Worm (Caenorhabditis elegans) whole organism, L1 larva: Measurements from ENCODE around the gene meg-2.

Source experiments
- C04F5.9 ChIP-seq: sonication (generic microtip); optimal IDR thresholded peaks from 2 replicates; lab custom pipeline; 2016; ENCODE audit warnings: missing genetic modification characterization, missing compliant biosample characterization
- aha-1 ChIP-seq: fragments of 150-350 bp; optimal IDR thresholded peaks from 2 replicates; lab custom pipeline; 2014; ENCODE audit warnings: missing biosample characterization, missing genetic modification characterization
- aly-2 ChIP-seq: fragments of 150-350 bp; optimal IDR thresholded peaks from 2 replicates; lab custom pipeline; 2014; ENCODE audit warnings: missing biosample characterization, missing genetic modification characterization
- blmp-1 ChIP-seq: fragments of 150-350 bp; optimal IDR thresholded peaks from 2 replicates; lab custom pipeline; 2014; ENCODE audit warnings: missing biosample characterization, missing genetic modification characterization
- ceh-8 ChIP-seq: fragments of 200-800 bp; sonication (Bioruptor generic); optimal IDR thresholded peaks from 2 replicates; lab custom pipeline; 2018; ENCODE audit warnings: mild to moderate bottlenecking, missing genetic modification characterization, moderate library complexity, missing compliant biosample characterization
- ceh-82 ChIP-seq, 3 experiments: fragments of 150-350 bp in 1 of 3; sonication (generic microtip) in 2 of 3; optimal IDR thresholded peaks; 2 replicates each; lab custom pipeline; 2014 to 2017; ENCODE audit warnings: missing biosample characterization in 3 of 3, missing genetic modification characterization in 3 of 3
- ceh-88 ChIP-seq: fragments of 200-800 bp; sonication (Bioruptor generic); IDR thresholded peaks from 2 replicates; pipeline ENCODE4 v1.3.6; 2022; ENCODE audit warnings: missing genetic modification characterization, missing compliant biosample characterization
- ceh-90 ChIP-seq: sonication (generic microtip); optimal IDR thresholded peaks from 2 replicates; lab custom pipeline; 2016; ENCODE audit warnings: missing genetic modification characterization, missing compliant biosample characterization
- dpl-1 ChIP-seq, 3 experiments: fragments of 150-350 bp in 2 of 3; sonication (generic microtip) in 1 of 3; optimal IDR thresholded peaks; 2 replicates each; lab custom pipeline; 2014 to 2017; ENCODE audit warnings: missing biosample characterization in 3 of 3, missing genetic modification characterization in 3 of 3, missing genetic modification reagents in 3 of 3
- efl-1 ChIP-seq, 4 experiments: fragments of 150-350 bp; optimal IDR thresholded peaks in 3 of 4; peaks in 1 of 4; 1 replicate in 1 of 4; 2 replicates in 3 of 4; lab custom pipeline; 2014; ENCODE audit warnings: missing biosample characterization in 2 of 4, missing genetic modification characterization in 2 of 4, missing genetic modification reagents in 2 of 4
- egl-27 ChIP-seq, 2 experiments: fragments of 150-350 bp in 1 of 2; sonication (generic microtip); optimal IDR thresholded peaks; 3 replicates each; lab custom pipeline; 2017 to 2018; ENCODE audit warnings: missing biosample characterization in 2 of 2, missing genetic modification characterization in 2 of 2, missing genetic modification reagents in 2 of 2
- elt-3 ChIP-seq, 6 experiments: fragments of 150-350 bp in 1 of 6; sonication (generic microtip); optimal IDR thresholded peaks; 2 replicates each; lab custom pipeline; 2017 to 2018; ENCODE audit warnings: missing biosample characterization in 6 of 6, missing genetic modification characterization in 6 of 6, inconsistent platforms in 1 of 6
- ets-5 ChIP-seq: fragments of 200-800 bp; sonication (Bioruptor generic); IDR thresholded peaks from 2 replicates; pipeline ENCODE4 v1.3.6; 2022; ENCODE audit warnings: missing genetic modification characterization, missing compliant biosample characterization
- fkh-10 ChIP-seq: sonication (generic microtip); optimal IDR thresholded peaks from 2 replicates; lab custom pipeline; 2017; ENCODE audit warnings: missing biosample characterization, missing genetic modification reagents, missing genetic modification characterization
- fkh-4 ChIP-seq: sonication (generic microtip); optimal IDR thresholded peaks from 2 replicates; lab custom pipeline; 2016; ENCODE audit warnings: missing compliant biosample characterization, missing genetic modification characterization, borderline replicate concordance
- fos-1 ChIP-seq: fragments of 150-350 bp; optimal IDR thresholded peaks from 2 replicates; lab custom pipeline; 2014; ENCODE audit warnings: missing biosample characterization, missing genetic modification characterization
- grh-1 ChIP-seq: fragments of 200-800 bp; sonication (Bioruptor generic); IDR thresholded peaks from 2 replicates; pipeline ENCODE4 v1.3.6; 2022; ENCODE audit warnings: missing genetic modification reagents, missing genetic modification characterization, missing compliant biosample characterization
- hlh-4 ChIP-seq: sonication (generic microtip); optimal IDR thresholded peaks from 2 replicates; lab custom pipeline; 2016; ENCODE audit warnings: mild to moderate bottlenecking, missing genetic modification characterization, missing compliant biosample characterization
- irx-1 ChIP-seq: sonication (generic microtip); optimal IDR thresholded peaks from 2 replicates; lab custom pipeline; 2016; ENCODE audit warnings: missing genetic modification characterization, missing compliant biosample characterization
- isw-1 ChIP-seq: fragments of 200-800 bp; sonication (Bioruptor generic); IDR thresholded peaks from 2 replicates; pipeline ENCODE4 v1.3.6; 2022; ENCODE audit warnings: missing genetic modification characterization, missing compliant biosample characterization
- jun-1 ChIP-seq: fragments of 150-350 bp; optimal IDR thresholded peaks from 2 replicates; lab custom pipeline; 2014; ENCODE audit warnings: missing biosample characterization, missing genetic modification reagents, missing genetic modification characterization
- lin-13 ChIP-seq: fragments of 150-350 bp; optimal IDR thresholded peaks from 2 replicates; lab custom pipeline; 2014; ENCODE audit warnings: missing biosample characterization, missing genetic modification reagents, missing genetic modification characterization
- lin-14 ChIP-seq: fragments of 200-800 bp; sonication (Bioruptor generic); optimal IDR thresholded peaks from 2 replicates; lab custom pipeline; 2018; ENCODE audit warnings: mild to moderate bottlenecking, missing genetic modification characterization, moderate library complexity, missing compliant biosample characterization
- lin-15B ChIP-seq: fragments of 150-350 bp; sonication (generic microtip); optimal IDR thresholded peaks from 3 replicates; lab custom pipeline; 2014; ENCODE audit warnings: missing biosample characterization, missing genetic modification characterization
- lin-35 ChIP-seq, 2 experiments: fragments of 150-350 bp; optimal IDR thresholded peaks; 2 replicates each; lab custom pipeline; 2014; ENCODE audit warnings: missing biosample characterization in 2 of 2, missing genetic modification characterization in 2 of 2, missing genetic modification reagents in 2 of 2
- lsy-2 ChIP-seq, 2 experiments: fragments of 150-350 bp; optimal IDR thresholded peaks; 2 replicates each; lab custom pipeline; 2014; ENCODE audit warnings: missing biosample characterization in 2 of 2, missing genetic modification characterization in 2 of 2
- mdl-1 ChIP-seq, 2 experiments: fragments of 150-350 bp; optimal IDR thresholded peaks; 2 replicates each; lab custom pipeline; 2014 to 2017; ENCODE audit warnings: missing biosample characterization in 2 of 2, missing genetic modification characterization in 2 of 2, inconsistent platforms in 1 of 2
- mep-1 ChIP-seq: fragments of 150-350 bp; optimal IDR thresholded peaks from 2 replicates; lab custom pipeline; 2014; ENCODE audit warnings: missing biosample characterization, missing genetic modification characterization
- nhr-11 ChIP-seq: fragments of 150-350 bp; optimal IDR thresholded peaks from 2 replicates; lab custom pipeline; 2014; ENCODE audit warnings: missing biosample characterization, missing genetic modification characterization
- nhr-12 ChIP-seq: sonication (generic microtip); optimal IDR thresholded peaks from 2 replicates; lab custom pipeline; 2017; ENCODE audit warnings: missing biosample characterization, missing genetic modification characterization
- nhr-19 ChIP-seq: fragments of 200-800 bp; sonication (Bioruptor generic); conservative IDR thresholded peaks from 2 replicates; pipeline ENCODE4 v1.3.6; 2022; ENCODE audit warnings: missing genetic modification characterization, missing compliant biosample characterization
- nhr-20 ChIP-seq: sonication (generic microtip); optimal IDR thresholded peaks from 2 replicates; lab custom pipeline; 2016; ENCODE audit warnings: mild to moderate bottlenecking, missing genetic modification characterization, missing compliant biosample characterization
- nhr-28 ChIP-seq: fragments of 150-350 bp; optimal IDR thresholded peaks from 2 replicates; lab custom pipeline; 2014; ENCODE audit warnings: missing biosample characterization, missing genetic modification characterization
- nhr-47 ChIP-seq: sonication (generic microtip); optimal IDR thresholded peaks from 2 replicates; lab custom pipeline; 2016; ENCODE audit warnings: mild to moderate bottlenecking, missing genetic modification characterization, moderate library complexity, missing compliant biosample characterization
- nhr-71 ChIP-seq: sonication (generic microtip); optimal IDR thresholded peaks from 2 replicates; lab custom pipeline; 2016; ENCODE audit warnings: mild to moderate bottlenecking, missing genetic modification characterization, moderate library complexity, missing compliant biosample characterization
- nhr-77 ChIP-seq: fragments of 150-350 bp; optimal IDR thresholded peaks from 2 replicates; lab custom pipeline; 2014; ENCODE audit warnings: missing biosample characterization, missing genetic modification characterization
- nhr-84 ChIP-seq: sonication (generic microtip); optimal IDR thresholded peaks from 2 replicates; lab custom pipeline; 2017; ENCODE audit warnings: missing biosample characterization, missing genetic modification characterization
- nhr-85 ChIP-seq: sonication (generic microtip); peaks from one replicate; lab custom pipeline; 2016; ENCODE audit warnings: missing genetic modification characterization, inconsistent platforms, missing compliant biosample characterization
- pax-3 ChIP-seq: fragments of 200-800 bp; sonication (Bioruptor generic); optimal IDR thresholded peaks from 2 replicates; lab custom pipeline; 2018; ENCODE audit warnings: mild to moderate bottlenecking, missing genetic modification characterization, moderate library complexity, missing compliant biosample characterization
- pqm-1 ChIP-seq: sonication (generic microtip); optimal IDR thresholded peaks from 3 replicates; lab custom pipeline; 2017; ENCODE audit warnings: missing biosample characterization, missing genetic modification characterization
- rnt-1 ChIP-seq: sonication (generic microtip); optimal IDR thresholded peaks from 2 replicates; lab custom pipeline; 2016; ENCODE audit warnings: mild to moderate bottlenecking, missing genetic modification characterization, moderate library complexity, missing compliant biosample characterization
- snpc-4 ChIP-seq: fragments of 150-350 bp; optimal IDR thresholded peaks from 2 replicates; lab custom pipeline; 2014; ENCODE audit warnings: missing biosample characterization, missing genetic modification characterization
- snu-23 ChIP-seq: sonication (generic microtip); optimal IDR thresholded peaks from 2 replicates; lab custom pipeline; 2016; ENCODE audit warnings: missing genetic modification characterization, missing compliant biosample characterization
- sup-37 ChIP-seq: fragments of 200-800 bp; sonication (Bioruptor generic); optimal IDR thresholded peaks from 2 replicates; lab custom pipeline; 2018; ENCODE audit warnings: mild to moderate bottlenecking, missing genetic modification characterization, missing compliant biosample characterization
- tlp-1 ChIP-seq: fragments of 150-350 bp; optimal IDR thresholded peaks from 2 replicates; lab custom pipeline; 2014; ENCODE audit warnings: missing biosample characterization, missing genetic modification characterization
- unc-62 ChIP-seq: fragments of 150-350 bp; optimal IDR thresholded peaks from 2 replicates; lab custom pipeline; 2014; ENCODE audit warnings: missing biosample characterization, missing genetic modification reagents, missing genetic modification characterization
- unc-86 ChIP-seq: sonication (generic microtip); optimal IDR thresholded peaks from 2 replicates; lab custom pipeline; 2016; ENCODE audit warnings: missing genetic modification characterization, missing compliant biosample characterization
- unc-98 ChIP-seq: fragments of 200-800 bp; sonication (Bioruptor generic); IDR thresholded peaks from 2 replicates; pipeline ENCODE4 v1.3.6; 2022; ENCODE audit warnings: missing genetic modification characterization, missing compliant biosample characterization
- zag-1 ChIP-seq: fragments of 150-350 bp; optimal IDR thresholded peaks from 2 replicates; lab custom pipeline; 2014; ENCODE audit warnings: missing biosample characterization, missing genetic modification characterization
- ztf-11 ChIP-seq, 2 experiments: sonication (generic microtip); optimal IDR thresholded peaks; 2 replicates each; lab custom pipeline; 2016 to 2017; ENCODE audit warnings: missing genetic modification characterization in 2 of 2, missing biosample characterization in 1 of 2, missing compliant biosample characterization in 1 of 2

The meg-2 gene

ce11 chrX:13940287-13940686 lies 14.4 kb upstream of the meg-2 start (continued):
- no peak for TF ChIP-seq hlh-4 (tag; lab: Kevin White, UChicago)
- no peak for TF ChIP-seq aly-2 (tag; lab: Kevin White, UChicago)
- no peak for TF ChIP-seq mep-1 (tag; lab: Kevin White, UChicago)
- no peak for TF ChIP-seq rnt-1 (tag; lab: Kevin White, UChicago)
- TF ChIP-seq nhr-20, result peak; percentile 24

ce11 chrX:13939388-13939787 lies 13.5 kb upstream of the meg-2 start:
- TF ChIP-seq rnt-1 (tag; lab: Kevin White, UChicago) (no peak), irx-1 (tag; lab: Kevin White, UChicago) (peak; percentile 3), unc-62 (GFP tag; lab: Kevin White, UChicago) (no peak), nhr-28 (tag; lab: Kevin White, UChicago) (no peak), nhr-85 (peak; percentile 81), nhr-12 (tag; lab: Kevin White, UChicago) (no peak), isw-1 (no peak), fos-1 (tag; lab: Kevin White, UChicago) (no peak), ets-5 (no peak), lin-15B (tag; lab: Kevin White, UChicago) (no peak), nhr-47 (tag; lab: Kevin White, UChicago) (no peak), nhr-71 (tag; lab: Kevin White, UChicago) (peak; percentile 47), lsy-2 (tag; optimal IDR thresholded peaks at IDR 0.05; lab: Kevin White, UChicago) (peak in 1 of 2 experiments; percentile 22), jun-1 (tag; lab: Kevin White, UChicago) (no peak), fkh-10 (no peak), unc-86 (tag; lab: Kevin White, UChicago) (no peak), ztf-11 (tag; optimal IDR thresholded peaks at IDR 0.05; lab: Kevin White, UChicago) (no peak), ceh-8 (GFP tag; lab: Kevin White, UChicago) (no peak), elt-3 (tag; optimal IDR thresholded peaks at IDR 0.05; lab: Kevin White, UChicago) (peak in 5 of 6 experiments; percentile 53 to 91 (median 80)), nhr-19 (GFP tag; lab: Robert Waterston, UW) (no peak; the same call in 1 of the 2 replicates), sup-37 (GFP tag; lab: Kevin White, UChicago) (no peak), ceh-82 (tag; optimal IDR thresholded peaks at IDR 0.05; lab: Kevin White, UChicago) (no peak), nhr-84 (no peak), unc-98 (GFP tag; lab: Robert Waterston, UW) (no peak), snu-23 (GFP tag; lab: Kevin White, UChicago) (peak; percentile 33), nhr-20 (peak; percentile 38), efl-1 (optimal IDR thresholded peaks at IDR 0.05; lab: Kevin White, UChicago) (no peak), efl-1 (GFP tag; optimal IDR thresholded peaks at IDR 0.05 in 1 of 2; lab: Kevin White, UChicago) (no peak), pax-3 (tag; lab: Kevin White, UChicago) (no peak), blmp-1 (tag; lab: Kevin White, UChicago) (peak; percentile 56), egl-27 (tag; optimal IDR thresholded peaks at IDR 0.05; lab: Kevin White, UChicago) (no peak), ceh-88 (GFP tag; lab: Robert Waterston, UW) (no peak), snpc-4 (tag; lab: Kevin White, UChicago) (no peak), lin-35 (GFP tag; optimal IDR thresholded peaks at IDR 0.05; lab: Kevin White, UChicago) (peak in 1 of 2 experiments; percentile 28), mdl-1 (tag; optimal IDR thresholded peaks at IDR 0.05; lab: Kevin White, UChicago) (no peak), ceh-90 (tag; lab: Kevin White, UChicago) (no peak), grh-1 (no peak), pqm-1 (no peak), nhr-11 (tag; lab: Kevin White, UChicago) (no peak), aha-1 (tag; lab: Kevin White, UChicago) (no peak), C04F5.9 (tag; lab: Kevin White, UChicago) (no peak), aly-2 (tag; lab: Kevin White, UChicago) (no peak), lin-13 (GFP tag; lab: Kevin White, UChicago) (no peak), zag-1 (tag; lab: Kevin White, UChicago) (no peak), dpl-1 (GFP tag; optimal IDR thresholded peaks at IDR 0.05; lab: Kevin White, UChicago) (no peak), lin-14 (GFP tag; lab: Kevin White, UChicago) (peak; percentile 19), fkh-4 (tag; lab: Kevin White, UChicago) (no peak), nhr-77 (tag; lab: Kevin White, UChicago) (no peak), tlp-1 (tag; lab: Kevin White, UChicago) (no peak)
